Worm (Caenorhabditis elegans) whole organism, early embryonic: ENCODE results near the gene T08G5.15.

Experiments used
- F13C5.2 ChIP-seq: sonication (generic microtip); optimal IDR thresholded peaks from 2 replicates; lab custom pipeline; 2017; ENCODE audit warnings: mild to moderate bottlenecking, missing genetic modification characterization, inconsistent platforms, missing compliant biosample characterization
- aly-1 ChIP-seq: sonication (generic microtip); optimal IDR thresholded peaks from 2 replicates; lab custom pipeline; 2016; ENCODE audit warnings: missing genetic modification characterization, missing compliant biosample characterization
- ama-1 ChIP-seq: fragments of 150-350 bp; optimal IDR thresholded peaks from 2 replicates; lab custom pipeline; 2014
- ceh-36 ChIP-seq: sonication (generic microtip); optimal IDR thresholded peaks from 2 replicates; lab custom pipeline; 2016; ENCODE audit warnings: missing genetic modification characterization, inconsistent platforms, missing compliant biosample characterization
- hmbx-1 ChIP-seq: sonication (generic microtip); optimal IDR thresholded peaks from 2 replicates; lab custom pipeline; 2016; ENCODE audit warnings: mild to moderate bottlenecking, missing genetic modification characterization, missing compliant biosample characterization
- hnd-1 ChIP-seq: sonication (generic microtip); optimal IDR thresholded peaks from 2 replicates; lab custom pipeline; 2016; ENCODE audit warnings: missing genetic modification characterization, missing compliant biosample characterization
- sea-1 ChIP-seq: fragments of 200-800 bp; sonication (Bioruptor generic); conservative IDR thresholded peaks from 2 replicates; pipeline ENCODE4 v1.3.6; 2022; ENCODE audit warnings: missing genetic modification characterization, missing compliant biosample characterization
- tbx-37 ChIP-seq: fragments of 200-800 bp; sonication (Bioruptor generic); conservative IDR thresholded peaks from 2 replicates; pipeline ENCODE4 v1.3.6; 2022; ENCODE audit warnings: missing genetic modification reagents, missing genetic modification characterization, missing compliant biosample characterization
- tra-4 ChIP-seq: sonication (generic microtip); optimal IDR thresholded peaks from 2 replicates; lab custom pipeline; 2017; ENCODE audit warnings: missing genetic modification characterization, missing compliant biosample characterization

ce11 chrV:13981677-13982076 is 41.3 kb downstream of the T08G5.15 start:
- TF ChIP-seq tra-4 = no peak
- TF ChIP-seq ama-1 = no peak
- no peak for TF ChIP-seq tbx-37 (GFP tag; lab: Robert Waterston, UW)
- TF ChIP-seq F13C5.2 (tag; lab: Kevin White, UChicago) = no peak
- TF ChIP-seq hnd-1 = no peak
- no peak for TF ChIP-seq sea-1 (GFP tag; lab: Robert Waterston, UW)
- TF ChIP-seq hmbx-1 (tag; lab: Kevin White, UChicago) = no peak
- TF ChIP-seq aly-1 (tag; lab: Kevin White, UChicago) = no peak
- TF ChIP-seq ceh-36 (tag; lab: Kevin White, UChicago) = no peak
